Worm (Caenorhabditis elegans): ENCODE measurements around the gene trp-1.

trp-1 gene

ce11 chrIII:8529002-8529401 is 5.9 kb upstream of the trp-1 start (continued):
- no peak for TF ChIP-seq set-16 (GFP tag; IDR thresholded peaks at IDR 0.05)
- no peak for TF ChIP-seq Y5F2A.4 (GFP tag; optimal IDR thresholded peaks at IDR 0.05)
- no peak for TF ChIP-seq ceh-32 (tag; optimal IDR thresholded peaks at IDR 0.05; ENCODE audit: poor library complexity)
- no peak for TF ChIP-seq ceh-20 (GFP tag; IDR thresholded peaks at IDR 0.05)
- TF ChIP-seq fos-1 (tag; optimal IDR thresholded peaks at IDR 0.05) = no peak
- TF ChIP-seq sdz-12 (GFP tag; optimal IDR thresholded peaks at IDR 0.05) = no peak
- peak; percentile 43 for TF ChIP-seq hlh-11 (tag; optimal IDR thresholded peaks at IDR 0.05)
- TF ChIP-seq tra-1 (GFP tag; IDR thresholded peaks at IDR 0.05) = no peak
- TF ChIP-seq rbr-2 (tag; optimal IDR thresholded peaks at IDR 0.05) = peak; percentile 40
- TF ChIP-seq zip-11 (GFP tag; IDR thresholded peaks at IDR 0.05) = no peak
- TF ChIP-seq spr-3 (GFP tag; optimal IDR thresholded peaks at IDR 0.05) = no peak
- TF ChIP-seq aha-1 (tag) = peak; percentile 10
- TF ChIP-seq lim-7 (GFP tag; IDR thresholded peaks at IDR 0.05) = no peak
- no peak for TF ChIP-seq nhr-28 (tag; optimal IDR thresholded peaks at IDR 0.05)
- no peak for TF ChIP-seq ama-1 (optimal IDR thresholded peaks at IDR 0.05)
- peak; percentile 93 for TF ChIP-seq mes-2 (tag; optimal IDR thresholded peaks at IDR 0.05; ENCODE audit: poor library complexity, severe bottlenecking)
- TF ChIP-seq madf-9 (GFP tag; conservative IDR thresholded peaks at IDR 0.05) = 0 out of 2 replicates have a peak, but pooled peaks have one; percentile 34
- no peak for TF ChIP-seq nhr-42 (GFP tag; IDR thresholded peaks at IDR 0.05)
- peak; percentile 50 for TF ChIP-seq duxl-1 (tag; optimal IDR thresholded peaks at IDR 0.05; ENCODE audit: poor library complexity)
- TF ChIP-seq mxl-3 (GFP tag; optimal IDR thresholded peaks at IDR 0.05) = no peak
- TF ChIP-seq unc-39 (tag; optimal IDR thresholded peaks at IDR 0.05) = no peak
- TF ChIP-seq aly-2 (tag; optimal IDR thresholded peaks at IDR 0.05) = no peak
- peak; percentile 3 for TF ChIP-seq fkh-10 (GFP tag; optimal IDR thresholded peaks at IDR 0.05)
- TF ChIP-seq ceh-44 (GFP tag; IDR thresholded peaks at IDR 0.05) = no peak
- TF ChIP-seq nhr-76 (tag; optimal IDR thresholded peaks at IDR 0.05) = no peak
- TF ChIP-seq pqm-1 (tag; optimal IDR thresholded peaks at IDR 0.05) = no peak
- no peak for TF ChIP-seq madf-5 (GFP tag; IDR thresholded peaks at IDR 0.05)
- TF ChIP-seq dpl-1 (GFP tag; optimal IDR thresholded peaks at IDR 0.05) = peak; percentile 53
- no peak for TF ChIP-seq D1046.2 (GFP tag; IDR thresholded peaks at IDR 0.05)
- no peak for TF ChIP-seq zag-1 (tag; optimal IDR thresholded peaks at IDR 0.05)
- no peak for TF ChIP-seq spr-1 (tag; optimal IDR thresholded peaks at IDR 0.05)
- no peak for TF ChIP-seq F44E2.7 (GFP tag; IDR thresholded peaks at IDR 0.05)
- TF ChIP-seq gei-8 (GFP tag; optimal IDR thresholded peaks at IDR 0.05) = no peak
- no peak for TF ChIP-seq nhr-77 (tag; optimal IDR thresholded peaks at IDR 0.05)
- TF ChIP-seq mdt-29 (GFP tag; IDR thresholded peaks at IDR 0.05) = no peak
- TF ChIP-seq hlh-30 (tag; optimal IDR thresholded peaks at IDR 0.05; ENCODE audit: insufficient read depth) = peak; percentile 16
- TF ChIP-seq Y105C5A.15 (GFP tag; IDR thresholded peaks at IDR 0.05) = no peak
- no peak for TF ChIP-seq egl-43 (GFP tag; IDR thresholded peaks at IDR 0.05)
- no peak for TF ChIP-seq arid-1 (GFP tag; conservative IDR thresholded peaks at IDR 0.05)
- no peak for TF ChIP-seq ztf-11 (tag; optimal IDR thresholded peaks at IDR 0.05)
- TF ChIP-seq F10B5.3 (tag; optimal IDR thresholded peaks at IDR 0.05) = no peak
- TF ChIP-seq tag-97 (GFP tag; IDR thresholded peaks at IDR 0.05) = no peak

ce11 chrIII:8529772-8530171 is 5.2 kb upstream of the trp-1 start, which contains the start of gene ZC21.10:
Gene ZC21.10, plus strand, starts transcription at chrIII:8530072.
- no peak for TF ChIP-seq ces-1 (GFP tag; optimal IDR thresholded peaks at IDR 0.05)
- no peak for TF ChIP-seq snpc-1.2 (GFP tag; IDR thresholded peaks at IDR 0.05)
- TF ChIP-seq mes-2 (tag; optimal IDR thresholded peaks at IDR 0.05; ENCODE audit: poor library complexity, severe bottlenecking) = no peak
- TF ChIP-seq ceh-62 (tag; optimal IDR thresholded peaks at IDR 0.05) = no peak
- no peak for TF ChIP-seq nhr-48 (tag; optimal IDR thresholded peaks at IDR 0.05)
- TF ChIP-seq F37D6.2 (tag; optimal IDR thresholded peaks at IDR 0.05) = no peak
